Fruit fly (Drosophila melanogaster) whole organism, embryonic: ENCODE results near the gene CG32816.

Source experiments
- Asciz ChIP-seq: fragments of 200-800 bp; sonication (Bioruptor generic); optimal IDR thresholded peaks from 2 replicates; lab custom pipeline; 2017; ENCODE audit warnings: missing biosample characterization, mild to moderate bottlenecking, missing genetic modification characterization, missing genetic modification reagents
- CG10543 ChIP-seq: fragments of 200-800 bp; sonication (Bioruptor generic); optimal IDR thresholded peaks from 3 replicates; lab custom pipeline; 2017; ENCODE audit warnings: missing biosample characterization, mild to moderate bottlenecking, missing genetic modification characterization, moderate library complexity
- CG11456 ChIP-seq: fragments of 200-800 bp; sonication (Bioruptor generic); IDR thresholded peaks from 3 replicates; pipeline ENCODE4 v1.3.6; 2022; ENCODE audit warnings: missing biosample characterization, missing genetic modification characterization
- CG12219 ChIP-seq: fragments of 200-800 bp; sonication (Bioruptor generic); optimal IDR thresholded peaks from 3 replicates; lab custom pipeline; 2018; ENCODE audit warnings: missing biosample characterization, mild to moderate bottlenecking, missing genetic modification characterization
- CG12942 ChIP-seq: fragments of 200-800 bp; sonication (Bioruptor generic); optimal IDR thresholded peaks from 3 replicates; lab custom pipeline; 2016; ENCODE audit warnings: missing biosample characterization, missing genetic modification characterization
- CG13424 ChIP-seq: fragments of 200-800 bp; sonication (Bioruptor generic); optimal IDR thresholded peaks from 2 replicates; lab custom pipeline; 2019; ENCODE audit warnings: missing biosample characterization, mild to moderate bottlenecking, missing genetic modification characterization, moderate library complexity
- CG15011 ChIP-seq: fragments of 200-800 bp; sonication (Bioruptor generic); optimal IDR thresholded peaks from 3 replicates; lab custom pipeline; 2018; ENCODE audit warnings: missing biosample characterization, mild to moderate bottlenecking, missing genetic modification characterization
- CG17359 ChIP-seq: fragments of 200-800 bp; sonication (Bioruptor generic); optimal IDR thresholded peaks from 3 replicates; lab custom pipeline; 2018; ENCODE audit warnings: missing biosample characterization, mild to moderate bottlenecking, missing genetic modification characterization, moderate library complexity
- CG1832 ChIP-seq: fragments of 200-800 bp; sonication (Bioruptor generic); optimal IDR thresholded peaks from 2 replicates; lab custom pipeline; 2017; ENCODE audit warnings: missing biosample characterization, mild to moderate bottlenecking, missing genetic modification characterization, inconsistent platforms
- CG18476 ChIP-seq: fragments of 200-800 bp; sonication (Bioruptor generic); optimal IDR thresholded peaks from 2 replicates; lab custom pipeline; 2016; ENCODE audit warnings: missing biosample characterization, mild to moderate bottlenecking, missing genetic modification characterization
- CG2129 ChIP-seq: fragments of 200-800 bp; sonication (Bioruptor generic); IDR thresholded peaks from 2 replicates; pipeline ENCODE4 v1.3.6; 2022; ENCODE audit warnings: missing biosample characterization, missing genetic modification characterization; ENCODE audit not compliant: partially characterized antibody
- CG2199 ChIP-seq: fragments of 200-800 bp; sonication (Bioruptor generic); IDR thresholded peaks from 3 replicates; pipeline ENCODE4 v1.3.6; 2022; ENCODE audit warnings: missing biosample characterization, missing genetic modification characterization
- CG2678 ChIP-seq: fragments of 200-800 bp; sonication (Bioruptor generic); optimal IDR thresholded peaks from 3 replicates; lab custom pipeline; 2019; ENCODE audit warnings: missing biosample characterization, mild to moderate bottlenecking, missing genetic modification characterization, moderate library complexity
- CG3281 ChIP-seq: fragments of 200-800 bp; sonication (Bioruptor generic); optimal IDR thresholded peaks from 3 replicates; lab custom pipeline; 2017; ENCODE audit warnings: missing biosample characterization, mild to moderate bottlenecking, missing genetic modification characterization
- CG4328 ChIP-seq: fragments of 200-800 bp; sonication (Bioruptor generic); optimal IDR thresholded peaks from 3 replicates; lab custom pipeline; 2017; ENCODE audit warnings: missing biosample characterization, missing genetic modification reagents, missing genetic modification characterization
- CG4360 ChIP-seq: fragments of 200-800 bp; sonication (Bioruptor generic); IDR thresholded peaks from 2 replicates; pipeline ENCODE4 v1.3.6; 2022; ENCODE audit warnings: missing biosample characterization, missing genetic modification characterization
- CG4424 ChIP-seq: fragments of 200-800 bp; sonication (Bioruptor generic); optimal IDR thresholded peaks from 3 replicates; lab custom pipeline; 2016; ENCODE audit warnings: missing biosample characterization, missing genetic modification characterization
- CG4617 ChIP-seq: fragments of 200-800 bp; sonication (Bioruptor generic); optimal IDR thresholded peaks from 3 replicates; lab custom pipeline; 2016; ENCODE audit warnings: missing biosample characterization, missing genetic modification characterization, borderline replicate concordance
- CG4707 ChIP-seq: fragments of 200-800 bp; sonication (Bioruptor generic); optimal IDR thresholded peaks from 2 replicates; lab custom pipeline; 2018; ENCODE audit warnings: missing biosample characterization, mild to moderate bottlenecking, missing genetic modification characterization, moderate library complexity
- CG5953 ChIP-seq: fragments of 200-800 bp; sonication (Bioruptor generic); IDR thresholded peaks from 2 replicates; pipeline ENCODE4 v1.3.6; 2022; ENCODE audit warnings: missing biosample characterization, missing genetic modification characterization
- CG6175 ChIP-seq: fragments of 200-800 bp; sonication (Bioruptor generic); IDR thresholded peaks from 3 replicates; pipeline ENCODE4 v1.3.6; 2022; ENCODE audit warnings: missing biosample characterization, missing genetic modification characterization
- CG6272 ChIP-seq: fragments of 200-800 bp; sonication (Bioruptor generic); IDR thresholded peaks from 2 replicates; pipeline ENCODE4 v1.3.6; 2022; ENCODE audit warnings: missing biosample characterization, missing genetic modification characterization
- CG6854 ChIP-seq: fragments of 200-800 bp; sonication (Bioruptor generic); optimal IDR thresholded peaks from 3 replicates; lab custom pipeline; 2017; ENCODE audit warnings: missing biosample characterization, mild to moderate bottlenecking, missing genetic modification characterization
- CG7372 ChIP-seq: fragments of 200-800 bp; sonication (Bioruptor generic); IDR thresholded peaks from 2 replicates; pipeline ENCODE4 v1.3.6; 2022; ENCODE audit warnings: missing biosample characterization, missing genetic modification characterization
- CG7556 ChIP-seq: fragments of 200-800 bp; sonication (Bioruptor generic); optimal IDR thresholded peaks from 2 replicates; lab custom pipeline; 2017; ENCODE audit warnings: missing biosample characterization, mild to moderate bottlenecking, missing genetic modification characterization
- CG9876 ChIP-seq: fragments of 200-800 bp; sonication (Bioruptor generic); optimal IDR thresholded peaks from 2 replicates; lab custom pipeline; 2016; ENCODE audit warnings: missing biosample characterization, missing genetic modification characterization
- Doc3 ChIP-seq: fragments of 200-800 bp; sonication (Bioruptor generic); IDR thresholded peaks from 3 replicates; pipeline ENCODE4 v1.3.6; 2022; ENCODE audit warnings: missing biosample characterization, missing genetic modification characterization; ENCODE audit not compliant: partially characterized antibody
- Elba2 ChIP-seq: fragments of 200-800 bp; sonication (Bioruptor generic); optimal IDR thresholded peaks from 3 replicates; lab custom pipeline; 2016; ENCODE audit warnings: missing biosample characterization, missing genetic modification characterization
- Fer2 ChIP-seq: fragments of 200-800 bp; sonication (Bioruptor generic); optimal IDR thresholded peaks from 2 replicates; lab custom pipeline; 2018; ENCODE audit warnings: missing biosample characterization, mild to moderate bottlenecking, missing genetic modification characterization, moderate library complexity
- GATAe ChIP-seq: fragments of 200-800 bp; sonication (Bioruptor generic); conservative IDR thresholded peaks from 2 replicates; pipeline ENCODE4 v1.3.6; 2022; ENCODE audit warnings: missing biosample characterization, missing genetic modification characterization
- MTF-1 ChIP-seq: fragments of 200-800 bp; sonication (Bioruptor generic); optimal IDR thresholded peaks from 2 replicates; lab custom pipeline; 2018; ENCODE audit warnings: missing biosample characterization, mild to moderate bottlenecking, missing genetic modification characterization, borderline replicate concordance
- Oaz ChIP-seq: fragments of 200-800 bp; sonication (Bioruptor generic); IDR thresholded peaks from 2 replicates; pipeline ENCODE4 v1.3.6; 2022; ENCODE audit warnings: missing biosample characterization, missing genetic modification characterization
- Rx ChIP-seq: fragments of 200-800 bp; sonication (Bioruptor generic); IDR thresholded peaks from 2 replicates; pipeline ENCODE4 v1.3.6; 2022; ENCODE audit warnings: missing biosample characterization, missing genetic modification characterization
- Stat92E ChIP-seq, 3 experiments: fragments of >200 bp in 2 of 3; fragments of 200-800 bp in 1 of 3; sonication (Bioruptor generic) in 1 of 3; optimal IDR thresholded peaks; 2 replicates each; lab custom pipeline; 2017 to 2019; ENCODE audit warnings: missing biosample characterization in 3 of 3, missing genetic modification characterization in 3 of 3, mild to moderate bottlenecking in 1 of 3, moderate library complexity in 1 of 3
- ase ChIP-seq: fragments of 200-800 bp; sonication (Bioruptor generic); IDR thresholded peaks from 3 replicates; pipeline ENCODE4 v1.3.6; 2022; ENCODE audit warnings: missing biosample characterization, missing genetic modification characterization
- btn ChIP-seq: fragments of 200-800 bp; sonication (Bioruptor generic); optimal IDR thresholded peaks from 2 replicates; lab custom pipeline; 2016; ENCODE audit warnings: missing biosample characterization, missing genetic modification characterization
- ci ChIP-seq: fragments of 200-800 bp; sonication (Bioruptor generic); IDR thresholded peaks from 3 replicates; pipeline ENCODE4 v1.3.6; 2022; ENCODE audit warnings: missing biosample characterization, missing genetic modification characterization
- ewg ChIP-seq: fragments of 200-800 bp; sonication (Bioruptor generic); optimal IDR thresholded peaks from 3 replicates; lab custom pipeline; 2017; ENCODE audit warnings: mild to moderate bottlenecking, missing biosample characterization, missing genetic modification reagents, missing genetic modification characterization
- eyg ChIP-seq: fragments of 200-800 bp; sonication (Bioruptor generic); optimal IDR thresholded peaks from 3 replicates; lab custom pipeline; 2016; ENCODE audit warnings: missing biosample characterization, missing genetic modification characterization
- gem ChIP-seq: fragments of 200-800 bp; sonication (Bioruptor generic); optimal IDR thresholded peaks from 2 replicates; lab custom pipeline; 2019; ENCODE audit warnings: missing biosample characterization, mild to moderate bottlenecking, missing genetic modification characterization, moderate library complexity
- grn ChIP-seq: fragments of 200-800 bp; sonication (Bioruptor generic); optimal IDR thresholded peaks from 3 replicates; lab custom pipeline; 2017; ENCODE audit warnings: missing biosample characterization, missing genetic modification characterization
- hb ChIP-seq: fragments of 200-800 bp; sonication (Bioruptor generic); IDR thresholded peaks from 3 replicates; pipeline ENCODE4 v1.3.6; 2022; ENCODE audit warnings: missing biosample characterization, missing genetic modification characterization; ENCODE audit not compliant: partially characterized antibody
- kni ChIP-seq: fragments of 200-800 bp; sonication (Bioruptor generic); optimal IDR thresholded peaks from 3 replicates; lab custom pipeline; 2017; ENCODE audit warnings: mild to moderate bottlenecking, missing biosample characterization, missing genetic modification reagents, missing genetic modification characterization
- nerfin-1 ChIP-seq: fragments of 200-800 bp; sonication (Bioruptor generic); optimal IDR thresholded peaks from 3 replicates; lab custom pipeline; 2019; ENCODE audit warnings: missing biosample characterization, mild to moderate bottlenecking, missing genetic modification characterization, moderate library complexity
- row ChIP-seq: fragments of 200-800 bp; sonication (Bioruptor generic); IDR thresholded peaks from 3 replicates; pipeline ENCODE4 v1.3.6; 2022; ENCODE audit warnings: missing biosample characterization, missing genetic modification characterization
- tap ChIP-seq: fragments of 200-800 bp; optimal IDR thresholded peaks from 3 replicates; lab custom pipeline; 2019; ENCODE audit warnings: missing biosample characterization, mild to moderate bottlenecking, missing genetic modification characterization, moderate library complexity
- tll ChIP-seq, 2 experiments: fragments of 200-800 bp in 1 of 2; fragments of >200 bp in 1 of 2; sonication (Bioruptor generic) in 1 of 2; optimal IDR thresholded peaks; 2 replicates each; lab custom pipeline; 2017 to 2019; ENCODE audit warnings: missing biosample characterization in 2 of 2, missing genetic modification characterization in 2 of 2, mild to moderate bottlenecking in 1 of 2, moderate library complexity in 1 of 2
- twi ChIP-seq: fragments of 200-800 bp; optimal IDR thresholded peaks from 2 replicates; lab custom pipeline; 2019; ENCODE audit warnings: missing biosample characterization, mild to moderate bottlenecking, missing genetic modification characterization, moderate library complexity
- z ChIP-seq: fragments of 200-800 bp; sonication (Bioruptor generic); IDR thresholded peaks from 3 replicates; pipeline ENCODE4 v1.3.6; 2022; ENCODE audit warnings: missing biosample characterization, missing genetic modification characterization

CG32816 gene

dm6 chrX:278370-279096 is 192.0 kb downstream of the CG32816 start (continued):
- TF ChIP-seq CG5953 (GFP tag; lab: Robert Waterston, UW) (no peak), CG4360 (GFP tag; lab: Robert Waterston, UW) (no peak), gem (tag; lab: Kevin White, UChicago) (peak; percentile 46), CG17359 (tag; lab: Kevin White, UChicago) (peak; percentile 3), CG12219 (GFP tag; lab: Kevin White, UChicago) (no peak), CG18476 (GFP tag; lab: Kevin White, UChicago) (no peak), CG4617 (GFP tag; lab: Kevin White, UChicago) (no peak), CG15011 (GFP tag; lab: Kevin White, UChicago) (peak; percentile 17), z (GFP tag; lab: Robert Waterston, UW) (no peak), GATAe (GFP tag; lab: Robert Waterston, UW) (no peak), CG1832 (GFP tag; lab: Kevin White, UChicago) (no peak), CG7556 (GFP tag; lab: Kevin White, UChicago) (peak; percentile 12), Asciz (GFP tag; lab: Kevin White, UChicago) (peak; percentile 7), tll (GFP tag; optimal IDR thresholded peaks at IDR 0.05; lab: Kevin White, UChicago) (no peak), Rx (GFP tag; lab: Robert Waterston, UW) (no peak), row (GFP tag; lab: Robert Waterston, UW) (no peak), grn (GFP tag; lab: Kevin White, UChicago) (no peak), Elba2 (GFP tag; lab: Kevin White, UChicago) (peak; percentile 75), twi (tag; lab: Kevin White, UChicago) (no peak), CG10543 (GFP tag; lab: Kevin White, UChicago) (peak; percentile 10), CG6854 (GFP tag; lab: Kevin White, UChicago) (no peak), CG4328 (GFP tag; lab: Kevin White, UChicago) (no peak), CG4424 (GFP tag; lab: Kevin White, UChicago) (no peak), eyg (no peak), CG6272 (GFP tag; lab: Robert Waterston, UW) (no peak)

dm6 chrX:277885-278284 is 192.6 kb downstream of the CG32816 start:
- no peak for TF ChIP-seq btn
- no peak for TF ChIP-seq CG9876 (GFP tag; lab: Kevin White, UChicago)
- TF ChIP-seq CG2678 (tag; lab: Kevin White, UChicago), result no peak
- no peak for TF ChIP-seq CG2129
- no peak for TF ChIP-seq Stat92E (GFP tag; optimal IDR thresholded peaks at IDR 0.05; lab: Kevin White, UChicago)
- no peak for TF ChIP-seq Oaz (GFP tag; lab: Robert Waterston, UW)
- TF ChIP-seq ewg, result peak; percentile 96
- no peak for TF ChIP-seq ci
- no peak for TF ChIP-seq CG13424 (tag; lab: Kevin White, UChicago)
- TF ChIP-seq CG11456 (GFP tag; lab: Robert Waterston, UW), result no peak
- peak; percentile 7 for TF ChIP-seq kni
- no peak for TF ChIP-seq MTF-1 (GFP tag; lab: Kevin White, UChicago)
- TF ChIP-seq Fer2 (tag; lab: Kevin White, UChicago), result no peak
- TF ChIP-seq CG4707 (GFP tag; lab: Kevin White, UChicago), result peak; percentile 77
- TF ChIP-seq Doc3 (GFP tag; lab: Robert Waterston, UW), result no peak
- no peak for TF ChIP-seq hb (GFP tag; lab: Robert Waterston, UW)
- TF ChIP-seq tap (tag; lab: Kevin White, UChicago), result no peak
- no peak for TF ChIP-seq CG6175
- TF ChIP-seq ase (GFP tag; lab: Robert Waterston, UW), result no peak
- TF ChIP-seq CG12942, result no peak
- peak; percentile 48 for TF ChIP-seq nerfin-1 (tag; lab: Kevin White, UChicago)
- TF ChIP-seq CG7372 (GFP tag; lab: Robert Waterston, UW), result no peak
- TF ChIP-seq CG3281 (GFP tag; lab: Kevin White, UChicago), result no peak
- TF ChIP-seq CG2199 (GFP tag; lab: Robert Waterston, UW), result peak; percentile 98
